Fruit fly (Drosophila melanogaster): Measurements from ENCODE around the gene shps.

dm6 chr3R:24294784-24295555, 15.6 kb downstream of the shps start, which contains the start of gene crb:
- TF ChIP-seq D1 (tag; optimal IDR thresholded peaks at IDR 0.05) (no peak), CG10348 (GFP tag; IDR thresholded peaks at IDR 0.05) (no peak), rn (GFP tag; IDR thresholded peaks at IDR 0.05) (no peak), CG8301 (tag; optimal IDR thresholded peaks at IDR 0.05) (no peak), CG32121 (GFP tag; IDR thresholded peaks at IDR 0.05) (peak; percentile 46), EcR (GFP tag; optimal IDR thresholded peaks at IDR 0.05) (peak; percentile 36), CG8159 (tag; optimal IDR thresholded peaks at IDR 0.05) (peak; percentile 22), CG17806 (tag; optimal IDR thresholded peaks at IDR 0.05) (no peak), CG14655 (GFP tag; optimal IDR thresholded peaks at IDR 0.05) (no peak), Pif1A (GFP tag; optimal IDR thresholded peaks at IDR 0.05) (peak; percentile 8), CG12605 (GFP tag; IDR thresholded peaks at IDR 0.05) (0 out of 2 replicates have a peak, but pooled peaks have one; percentile 8)
